Worm (Caenorhabditis elegans) whole organism, young adult: ENCODE measurements around the gene F35D2.6.

Experiments
- F55B11.4 ChIP-seq: sonication (generic microtip); optimal IDR thresholded peaks from 2 replicates; lab custom pipeline; 2016; ENCODE audit warnings: missing compliant biosample characterization, missing genetic modification characterization, borderline replicate concordance; ENCODE audit not compliant: insufficient read depth
- T26A5.8 ChIP-seq: sonication (generic microtip); optimal IDR thresholded peaks from 2 replicates; lab custom pipeline; 2016; ENCODE audit warnings: missing genetic modification characterization, missing compliant biosample characterization
- cebp-2 ChIP-seq: fragments of 200-800 bp; sonication (Bioruptor generic); IDR thresholded peaks from 2 replicates; pipeline ENCODE4 v1.3.6; 2022; ENCODE audit warnings: missing genetic modification characterization, missing compliant biosample characterization
- ceh-27 ChIP-seq: fragments of 200-800 bp; sonication (Bioruptor generic); optimal IDR thresholded peaks from 2 replicates; lab custom pipeline; 2018; ENCODE audit warnings: mild to moderate bottlenecking, missing genetic modification characterization, moderate library complexity, missing compliant biosample characterization
- ceh-91 ChIP-seq: fragments of 200-800 bp; sonication (Bioruptor generic); IDR thresholded peaks from 2 replicates; pipeline ENCODE4 v1.3.6; 2022; ENCODE audit warnings: missing genetic modification reagents, missing genetic modification characterization, missing compliant biosample characterization
- mes-4 ChIP-seq: sonication (generic microtip); optimal IDR thresholded peaks from 2 replicates; lab custom pipeline; 2016; ENCODE audit warnings: missing genotype, missing genetic modification characterization, missing compliant biosample characterization
- nhr-120 ChIP-seq: fragments of 200-800 bp; sonication (Bioruptor generic); IDR thresholded peaks from 2 replicates; pipeline ENCODE4 v1.3.6; 2022; ENCODE audit warnings: missing genetic modification characterization, missing compliant biosample characterization
- pha-4 ChIP-seq: fragments of 150-350 bp; sonication (generic microtip); optimal IDR thresholded peaks from 2 replicates; lab custom pipeline; 2014; ENCODE audit warnings: missing biosample characterization, missing genetic modification reagents, missing genetic modification characterization
- snpc-1.3 ChIP-seq: sonication (generic microtip); optimal IDR thresholded peaks from 2 replicates; lab custom pipeline; 2017; ENCODE audit warnings: missing genetic modification characterization, mild to moderate bottlenecking, missing compliant biosample characterization, antibody characterized with exemption, moderate library complexity, missing genotype, missing genetic modification reagents; ENCODE audit not compliant: insufficient read depth
- snpc-4 ChIP-seq, 5 experiments: fragments of 150-350 bp in 1 of 5; sonication (generic microtip) in 4 of 5; optimal IDR thresholded peaks; 2 replicates each; lab custom pipeline; 2014 to 2018; ENCODE audit warnings: missing genetic modification characterization in 5 of 5, missing biosample characterization in 3 of 5, antibody characterized with exemption in 2 of 5, mild to moderate bottlenecking in 2 of 5, missing compliant biosample characterization in 2 of 5, missing genotype in 2 of 5, moderate library complexity in 2 of 5, missing genetic modification reagents in 1 of 5
- unc-62 ChIP-seq: fragments of 150-350 bp; optimal IDR thresholded peaks from 2 replicates; lab custom pipeline; 2014; ENCODE audit warnings: missing biosample characterization, missing genetic modification reagents, missing genetic modification characterization

- TF ChIP-seq ceh-91 (no peak), snpc-1.3 (tag; lab: Kevin White, UChicago) (no peak), snpc-4 (GFP tag; optimal IDR thresholded peaks at IDR 0.05; lab: Kevin White, UChicago) (no peak), snpc-4 (tag; optimal IDR thresholded peaks at IDR 0.05; lab: Kevin White, UChicago) (no peak), F55B11.4 (tag; lab: Kevin White, UChicago) (no peak), ceh-27 (no peak), unc-62 (GFP tag; lab: Kevin White, UChicago) (no peak), mes-4 (no peak), pha-4 (tag; lab: Kevin White, UChicago) (no peak), nhr-120 (GFP tag; lab: Robert Waterston, UW) (no peak), T26A5.8 (no peak), cebp-2 (GFP tag; lab: Robert Waterston, UW) (no peak)
Observed at ce11 chrII:7547269-7547668, 30.2 kb upstream of the F35D2.6 start.
